Fruit fly (Drosophila melanogaster) whole organism, embryonic: ENCODE results near the gene CG8326.

Experiments used
- ATbp ChIP-seq: fragments of 200-800 bp; sonication (Bioruptor generic); optimal IDR thresholded peaks from 2 replicates; lab custom pipeline; 2017; ENCODE audit warnings: missing biosample characterization, mild to moderate bottlenecking, missing genetic modification characterization, missing genetic modification reagents
- BtbVII ChIP-seq: fragments of 200-800 bp; sonication (Bioruptor generic); optimal IDR thresholded peaks from 3 replicates; lab custom pipeline; 2017; ENCODE audit warnings: missing biosample characterization, mild to moderate bottlenecking, missing genetic modification characterization
- CG10147 ChIP-seq: fragments of 200-800 bp; sonication (Bioruptor generic); optimal IDR thresholded peaks from 2 replicates; lab custom pipeline; 2019; ENCODE audit warnings: missing biosample characterization, mild to moderate bottlenecking, missing genetic modification characterization, moderate library complexity
- CG10321 ChIP-seq: fragments of 200-800 bp; sonication (Bioruptor generic); IDR thresholded peaks from 2 replicates; pipeline ENCODE4 v1.3.6; 2022; ENCODE audit warnings: missing biosample characterization, missing genetic modification characterization
- CG10462 ChIP-seq: fragments of 200-800 bp; sonication (Bioruptor generic); optimal IDR thresholded peaks from 2 replicates; lab custom pipeline; 2016; ENCODE audit warnings: missing biosample characterization, missing genetic modification characterization
- CG10654 ChIP-seq: fragments of 200-800 bp; sonication (Bioruptor generic); optimal IDR thresholded peaks from 2 replicates; lab custom pipeline; 2016; ENCODE audit warnings: missing biosample characterization, missing genetic modification characterization
- CG11456 ChIP-seq: fragments of 200-800 bp; sonication (Bioruptor generic); IDR thresholded peaks from 3 replicates; pipeline ENCODE4 v1.3.6; 2022; ENCODE audit warnings: missing biosample characterization, missing genetic modification characterization
- CG12769 ChIP-seq: fragments of 200-800 bp; sonication (Bioruptor generic); optimal IDR thresholded peaks from 2 replicates; lab custom pipeline; 2019; ENCODE audit warnings: missing biosample characterization, mild to moderate bottlenecking, missing genetic modification characterization, moderate library complexity
- CG15479 ChIP-seq: fragments of 200-800 bp; sonication (Bioruptor generic); optimal IDR thresholded peaks from 3 replicates; lab custom pipeline; 2019; ENCODE audit warnings: missing biosample characterization, mild to moderate bottlenecking, missing genetic modification characterization, moderate library complexity
- CG15601 ChIP-seq: fragments of 200-800 bp; sonication (Bioruptor generic); optimal IDR thresholded peaks from 3 replicates; lab custom pipeline; 2019; ENCODE audit warnings: missing biosample characterization, mild to moderate bottlenecking, missing genetic modification characterization, moderate library complexity
- CG17328 ChIP-seq: fragments of 200-800 bp; sonication (Bioruptor generic); IDR thresholded peaks from 2 replicates; pipeline ENCODE4 v1.3.6; 2022; ENCODE audit warnings: missing biosample characterization, missing genetic modification characterization
- CG17568 ChIP-seq: fragments of 200-800 bp; sonication (Bioruptor generic); optimal IDR thresholded peaks from 2 replicates; lab custom pipeline; 2018; ENCODE audit warnings: missing biosample characterization, mild to moderate bottlenecking, missing genetic modification characterization, moderate library complexity
- CG1832 ChIP-seq: fragments of 200-800 bp; sonication (Bioruptor generic); optimal IDR thresholded peaks from 2 replicates; lab custom pipeline; 2017; ENCODE audit warnings: missing biosample characterization, mild to moderate bottlenecking, missing genetic modification characterization, inconsistent platforms
- CG31224 ChIP-seq: fragments of 200-800 bp; sonication (Bioruptor generic); IDR thresholded peaks from 2 replicates; pipeline ENCODE4 v1.3.6; 2022; ENCODE audit warnings: missing biosample characterization, missing genetic modification characterization
- CG33557 ChIP-seq: fragments of 200-800 bp; sonication (Bioruptor generic); optimal IDR thresholded peaks from 2 replicates; lab custom pipeline; 2019; ENCODE audit warnings: missing biosample characterization, mild to moderate bottlenecking, missing genetic modification characterization, moderate library complexity
- CG42726 ChIP-seq: fragments of 200-800 bp; sonication (Bioruptor generic); IDR thresholded peaks from 2 replicates; pipeline ENCODE4 v1.3.6; 2022; ENCODE audit warnings: missing biosample characterization, missing genetic modification characterization; ENCODE audit not compliant: partially characterized antibody
- CG4360 ChIP-seq: fragments of 200-800 bp; sonication (Bioruptor generic); IDR thresholded peaks from 2 replicates; pipeline ENCODE4 v1.3.6; 2022; ENCODE audit warnings: missing biosample characterization, missing genetic modification characterization
- CG8290 ChIP-seq, 3 experiments: fragments of 200-800 bp; sonication (Bioruptor generic); optimal IDR thresholded peaks; 2 replicates each; lab custom pipeline; 2016 to 2019; ENCODE audit warnings: missing biosample characterization in 3 of 3, missing genetic modification characterization in 3 of 3, mild to moderate bottlenecking in 2 of 3, moderate library complexity in 1 of 3
- D ChIP-seq, 2 experiments: fragments of 200-800 bp in 1 of 2; fragments of >200 bp in 1 of 2; sonication (Bioruptor generic) in 1 of 2; optimal IDR thresholded peaks; 2 replicates in 1 of 2; 3 replicates in 1 of 2; lab custom pipeline; 2017; ENCODE audit warnings: mild to moderate bottlenecking in 1 of 2, missing biosample characterization in 1 of 2, missing genetic modification characterization in 1 of 2, missing genetic modification reagents in 1 of 2
- Drgx ChIP-seq: fragments of 200-800 bp; sonication (Bioruptor generic); IDR thresholded peaks from 2 replicates; pipeline ENCODE4 v1.3.6; 2022; ENCODE audit warnings: missing biosample characterization, missing genetic modification characterization
- Med ChIP-seq: fragments of 200-800 bp; sonication (Bioruptor generic); peaks from one replicate; lab custom pipeline; 2016; ENCODE audit warnings: missing biosample characterization, missing genetic modification characterization, mild to moderate bottlenecking, inconsistent platforms, moderate library complexity
- bbx ChIP-seq: fragments of 200-800 bp; sonication (Bioruptor generic); IDR thresholded peaks from 2 replicates; pipeline ENCODE4 v1.3.6; 2022; ENCODE audit warnings: missing biosample characterization, missing genetic modification characterization; ENCODE audit not compliant: partially characterized antibody
- bsh ChIP-seq, 2 experiments: fragments of 200-800 bp; sonication (Bioruptor generic); optimal IDR thresholded peaks; 2 replicates each; lab custom pipeline; 2017 to 2018; ENCODE audit warnings: mild to moderate bottlenecking in 2 of 2, missing biosample characterization in 2 of 2, missing genetic modification characterization in 2 of 2, moderate library complexity in 1 of 2
- btn ChIP-seq: fragments of 200-800 bp; sonication (Bioruptor generic); optimal IDR thresholded peaks from 2 replicates; lab custom pipeline; 2016; ENCODE audit warnings: missing biosample characterization, missing genetic modification characterization
- cas ChIP-seq: fragments of 200-800 bp; sonication (Bioruptor generic); IDR thresholded peaks from 2 replicates; pipeline ENCODE4 v1.3.6; 2022; ENCODE audit warnings: missing biosample characterization, missing genetic modification characterization
- cg ChIP-seq: fragments of 200-800 bp; sonication (Bioruptor generic); optimal IDR thresholded peaks from 3 replicates; lab custom pipeline; 2019; ENCODE audit warnings: missing biosample characterization, mild to moderate bottlenecking, missing genetic modification characterization, moderate library complexity
- ci ChIP-seq: fragments of 200-800 bp; sonication (Bioruptor generic); IDR thresholded peaks from 3 replicates; pipeline ENCODE4 v1.3.6; 2022; ENCODE audit warnings: missing biosample characterization, missing genetic modification characterization
- crol ChIP-seq: fragments of 200-800 bp; sonication (Bioruptor generic); IDR thresholded peaks from 2 replicates; pipeline ENCODE4 v1.3.6; 2022; ENCODE audit warnings: missing biosample characterization, missing genetic modification characterization
- dan ChIP-seq: fragments of 200-800 bp; sonication (Bioruptor generic); IDR thresholded peaks from 2 replicates; pipeline ENCODE4 v1.3.6; 2022; ENCODE audit warnings: missing biosample characterization, missing genetic modification characterization
- dimm ChIP-seq: fragments of 200-800 bp; sonication (Bioruptor generic); IDR thresholded peaks from 2 replicates; pipeline ENCODE4 v1.3.6; 2022; ENCODE audit warnings: missing biosample characterization, missing genetic modification characterization
- ems ChIP-seq: fragments of 200-800 bp; sonication (Bioruptor generic); optimal IDR thresholded peaks from 3 replicates; lab custom pipeline; 2016; ENCODE audit warnings: missing biosample characterization, missing genetic modification characterization
- hkb ChIP-seq, 2 experiments: fragments of 200-800 bp in 1 of 2; fragments of >200 bp in 1 of 2; sonication (Bioruptor generic) in 1 of 2; IDR thresholded peaks in 1 of 2; optimal IDR thresholded peaks in 1 of 2; 2 replicates each; pipeline versions ENCODE4 v1.3.6 to Lab custom; 2017 to 2022; ENCODE audit warnings: missing biosample characterization in 1 of 2, missing genetic modification characterization in 1 of 2
- inv ChIP-seq: fragments of 200-800 bp; sonication (Bioruptor generic); IDR thresholded peaks from 2 replicates; pipeline ENCODE4 v1.3.6; 2022; ENCODE audit warnings: missing biosample characterization, missing genetic modification characterization; ENCODE audit not compliant: partially characterized antibody
- ken ChIP-seq: fragments of 200-800 bp; sonication (Bioruptor generic); IDR thresholded peaks from 3 replicates; pipeline ENCODE4 v1.3.6; 2022; ENCODE audit warnings: missing biosample characterization, missing genetic modification characterization
- onecut ChIP-seq: fragments of 200-800 bp; sonication (Bioruptor generic); IDR thresholded peaks from 2 replicates; pipeline ENCODE4 v1.3.6; 2022; ENCODE audit warnings: missing biosample characterization, missing genetic modification characterization
- pros ChIP-seq: fragments of 200-800 bp; sonication (Bioruptor generic); optimal IDR thresholded peaks from 3 replicates; lab custom pipeline; 2019; ENCODE audit warnings: missing biosample characterization, mild to moderate bottlenecking, missing genetic modification characterization, moderate library complexity
- seq ChIP-seq: fragments of 200-800 bp; sonication (Bioruptor generic); IDR thresholded peaks from 2 replicates; pipeline ENCODE4 v1.3.6; 2022; ENCODE audit warnings: missing biosample characterization, missing genetic modification characterization
- so ChIP-seq: fragments of 200-800 bp; sonication (Bioruptor generic); IDR thresholded peaks from 3 replicates; pipeline ENCODE4 v1.3.6; 2022; ENCODE audit warnings: missing biosample characterization, missing genetic modification characterization
- sqz ChIP-seq: fragments of 200-800 bp; sonication (Bioruptor generic); optimal IDR thresholded peaks from 3 replicates; lab custom pipeline; 2018; ENCODE audit warnings: missing biosample characterization, mild to moderate bottlenecking, missing genetic modification characterization
- tap ChIP-seq: fragments of 200-800 bp; optimal IDR thresholded peaks from 3 replicates; lab custom pipeline; 2019; ENCODE audit warnings: missing biosample characterization, mild to moderate bottlenecking, missing genetic modification characterization, moderate library complexity
- wdn ChIP-seq: fragments of 200-800 bp; sonication (Bioruptor generic); IDR thresholded peaks from 2 replicates; pipeline ENCODE4 v1.3.6; 2022; ENCODE audit warnings: missing biosample characterization, missing genetic modification characterization
- z ChIP-seq: fragments of 200-800 bp; sonication (Bioruptor generic); IDR thresholded peaks from 3 replicates; pipeline ENCODE4 v1.3.6; 2022; ENCODE audit warnings: missing biosample characterization, missing genetic modification characterization

CG8326 gene

DNA sequence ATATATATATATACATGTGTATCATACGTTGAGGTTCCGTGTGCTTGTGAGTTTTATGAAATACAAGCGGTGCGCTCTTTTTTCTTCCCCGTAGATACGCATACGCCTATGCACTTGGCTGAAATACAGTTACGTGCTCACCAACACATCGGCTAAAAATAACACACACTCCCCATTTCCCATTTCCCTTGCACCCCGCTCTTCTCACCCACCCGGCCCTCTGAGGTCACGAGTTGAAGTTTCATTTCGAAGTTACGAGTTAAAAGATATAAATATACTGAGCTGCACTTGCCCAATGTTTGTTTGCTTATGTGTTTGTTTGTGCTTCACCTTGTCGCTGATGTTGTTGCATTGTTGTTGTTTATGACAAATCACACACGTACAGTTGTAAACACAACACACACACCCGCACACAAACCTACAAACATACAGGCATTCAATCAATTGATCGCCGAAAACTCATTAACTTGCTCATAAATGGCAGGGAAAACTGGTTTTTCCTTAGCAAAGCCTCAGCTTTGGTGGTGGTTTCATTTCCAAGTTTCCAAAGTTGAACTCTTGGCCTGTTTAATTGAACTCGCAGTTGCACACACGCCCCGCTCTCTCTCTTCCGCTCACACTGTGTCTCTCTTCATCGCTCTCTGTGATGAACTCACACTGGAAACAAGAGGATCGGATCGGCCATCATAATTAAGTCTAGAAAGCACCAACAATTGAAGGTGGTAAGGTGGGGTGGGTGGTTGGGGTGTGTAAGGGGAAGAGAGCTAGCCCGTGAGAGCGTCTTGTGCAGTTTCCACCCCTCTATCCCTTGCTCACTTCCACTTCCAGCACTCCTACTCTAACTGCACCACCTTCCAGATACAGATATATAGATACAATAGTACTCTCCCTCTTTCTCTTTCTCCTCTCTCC is 29.2 kb upstream of the CG8326 start (continued):
- TF ChIP-seq tap (no peak), CG42726 (GFP tag; lab: Robert Waterston, UW) (no peak), CG10321 (GFP tag; lab: Robert Waterston, UW) (peak; percentile 36; the same call in 1 of the 2 replicates), inv (GFP tag; lab: Robert Waterston, UW) (no peak), cas (GFP tag; lab: Robert Waterston, UW) (no peak), D (optimal IDR thresholded peaks at IDR 0.05; lab: Kevin White, UChicago) (no peak), D (GFP tag; optimal IDR thresholded peaks at IDR 0.05; lab: Kevin White, UChicago) (no peak), bbx (0 out of 2 replicates have a peak, but pooled peaks have one; percentile 25), Drgx (GFP tag; lab: Robert Waterston, UW) (0 out of 2 replicates have a peak, but pooled peaks have one; percentile 19), CG11456 (GFP tag; lab: Robert Waterston, UW) (no peak), pros (peak; percentile 99), CG17328 (GFP tag; lab: Robert Waterston, UW) (no peak), hkb (optimal IDR thresholded peaks at IDR 0.05; lab: Kevin White, UChicago) (no peak), hkb (GFP tag; IDR thresholded peaks at IDR 0.05; lab: Robert Waterston, UW) (peak; percentile 6; the same call in 1 of the 2 replicates), CG31224 (GFP tag; lab: Robert Waterston, UW) (no peak), BtbVII (GFP tag; lab: Kevin White, UChicago) (peak; percentile 31), CG17568 (no peak), ATbp (GFP tag; lab: Kevin White, UChicago) (peak; percentile 50), CG8290 (GFP tag; optimal IDR thresholded peaks at IDR 0.05; lab: Kevin White, UChicago) (no peak), CG8290 (tag; optimal IDR thresholded peaks at IDR 0.05; lab: Kevin White, UChicago) (peak in 1 of 2 experiments; percentile 49), CG12769 (tag; lab: Kevin White, UChicago) (peak; percentile 66), wdn (GFP tag; lab: Robert Waterston, UW) (0 out of 2 replicates have a peak, but pooled peaks have one; percentile 10), CG15601 (tag; lab: Kevin White, UChicago) (peak; percentile 38), CG1832 (GFP tag; lab: Kevin White, UChicago) (peak; percentile 75), CG10654 (GFP tag; lab: Kevin White, UChicago) (no peak), bsh (GFP tag; optimal IDR thresholded peaks at IDR 0.05; lab: Kevin White, UChicago) (peak in 1 of 2 experiments; percentile 3), seq (GFP tag; lab: Robert Waterston, UW) (peak; percentile 80), ems (GFP tag; lab: Kevin White, UChicago) (no peak), so (GFP tag; lab: Robert Waterston, UW) (0 out of 3 replicates have a peak, but pooled peaks have one; percentile 32), cg (GFP tag; lab: Kevin White, UChicago) (peak; percentile 74), crol (GFP tag; lab: Robert Waterston, UW) (peak; percentile 92), btn (GFP tag; lab: Kevin White, UChicago) (no peak), ci (peak; percentile 48; the same call in 1 of the 3 replicates), CG10147 (GFP tag; lab: Kevin White, UChicago) (no peak), ken (GFP tag; lab: Robert Waterston, UW) (no peak), CG10462 (no peak), dimm (GFP tag; lab: Robert Waterston, UW) (no peak), CG4360 (GFP tag; lab: Robert Waterston, UW) (peak; percentile 69), CG15479 (GFP tag; lab: Kevin White, UChicago) (peak; percentile 35), z (GFP tag; lab: Robert Waterston, UW) (0 out of 3 replicates have a peak, but pooled peaks have one; percentile 8), Med (peak; percentile 22), dan (GFP tag; lab: Robert Waterston, UW) (no peak), CG33557 (GFP tag; lab: Kevin White, UChicago) (no peak), sqz (peak; percentile 4), onecut (0 out of 2 replicates have a peak, but pooled peaks have one; percentile 5)
